Fruit fly (Drosophila melanogaster) whole organism, wandering third instar larva: ENCODE measurements around the gene CG7650.

Source experiments
- Abd-B ChIP-seq: fragments of >200 bp; optimal IDR thresholded peaks from 2 replicates; lab custom pipeline; 2017; ENCODE audit warnings: missing biosample characterization, missing genetic modification characterization
- CG32264 ChIP-seq: fragments of 200-800 bp; sonication (Bioruptor generic); optimal IDR thresholded peaks from 2 replicates; lab custom pipeline; 2016; ENCODE audit warnings: missing biosample characterization, missing genetic modification characterization
- CG9705 ChIP-seq: fragments of 200-800 bp; sonication (Bioruptor generic); optimal IDR thresholded peaks from 2 replicates; lab custom pipeline; 2018; ENCODE audit warnings: missing biosample characterization, mild to moderate bottlenecking, missing genetic modification characterization
- CrebA ChIP-seq: fragments of 200-800 bp; sonication (Bioruptor generic); optimal IDR thresholded peaks from 2 replicates; lab custom pipeline; 2016; ENCODE audit warnings: missing biosample characterization, mild to moderate bottlenecking, missing genetic modification characterization, borderline replicate concordance
- Dfd ChIP-seq: fragments of >200 bp; optimal IDR thresholded peaks from 2 replicates; lab custom pipeline; 2017; ENCODE audit warnings: missing biosample characterization, missing genetic modification characterization
- Dif ChIP-seq: fragments of 200-275, 200-300 bp; sonication (Bioruptor generic); optimal IDR thresholded peaks from 2 replicates; lab custom pipeline; 2018; ENCODE audit warnings: missing biosample characterization, missing genetic modification characterization; ENCODE audit not compliant: partially characterized antibody
- GATAd ChIP-seq: sonication (Bioruptor generic); optimal IDR thresholded peaks from 2 replicates; lab custom pipeline; 2016; ENCODE audit warnings: missing biosample characterization, missing genetic modification characterization
- HLH106 ChIP-seq: fragments of 200-800 bp; optimal IDR thresholded peaks from 3 replicates; lab custom pipeline; 2019; ENCODE audit warnings: missing biosample characterization, mild to moderate bottlenecking, missing genetic modification characterization, moderate library complexity
- Hnf4 ChIP-seq: fragments of 200-800 bp; sonication (Bioruptor generic); optimal IDR thresholded peaks from 2 replicates; lab custom pipeline; 2016; ENCODE audit warnings: missing biosample characterization, mild to moderate bottlenecking, missing genetic modification characterization
- Hr78 ChIP-seq: fragments of >200 bp; optimal IDR thresholded peaks from 2 replicates; lab custom pipeline; 2017; ENCODE audit warnings: missing biosample characterization, missing genetic modification characterization
- Hr83 ChIP-seq: fragments of 200-300 bp; sonication (Bioruptor generic); optimal IDR thresholded peaks from 2 replicates; lab custom pipeline; 2016; ENCODE audit warnings: missing biosample characterization, mild to moderate bottlenecking, missing genetic modification characterization, moderate library complexity; ENCODE audit not compliant: poor library complexity, severe bottlenecking
- Jra ChIP-seq: sonication (Bioruptor generic); optimal IDR thresholded peaks from 2 replicates; lab custom pipeline; 2016; ENCODE audit warnings: missing biosample characterization, missing genetic modification characterization
- Myc ChIP-seq: fragments of >200 bp; optimal IDR thresholded peaks from 2 replicates; lab custom pipeline; 2017
- N ChIP-seq: fragments of >200 bp; optimal IDR thresholded peaks from 2 replicates; lab custom pipeline; 2018; ENCODE audit warnings: missing biosample characterization, missing external identifiers, missing genetic modification characterization
- OdsH ChIP-seq: fragments of 200-800 bp; sonication (Bioruptor generic); optimal IDR thresholded peaks from 2 replicates; lab custom pipeline; 2016; ENCODE audit warnings: missing biosample characterization, mild to moderate bottlenecking, missing genetic modification characterization
- Sp1 ChIP-seq: fragments of 200-800 bp; sonication (Bioruptor generic); optimal IDR thresholded peaks from 3 replicates; lab custom pipeline; 2019; ENCODE audit warnings: missing biosample characterization, mild to moderate bottlenecking, missing genetic modification characterization, moderate library complexity
- Vsx2 ChIP-seq: fragments of 200-300, 225-300 bp; sonication (Bioruptor generic); optimal IDR thresholded peaks from 2 replicates; lab custom pipeline; 2018; ENCODE audit warnings: missing biosample characterization, missing genetic modification characterization; ENCODE audit not compliant: partially characterized antibody
- br ChIP-seq: fragments of 200-800 bp; sonication (Bioruptor generic); optimal IDR thresholded peaks from 2 replicates; lab custom pipeline; 2016; ENCODE audit warnings: missing biosample characterization, missing genetic modification characterization
- brk ChIP-seq: fragments of 200-800 bp; sonication (Bioruptor generic); optimal IDR thresholded peaks from 2 replicates; lab custom pipeline; 2016; ENCODE audit warnings: missing biosample characterization, mild to moderate bottlenecking, missing genetic modification characterization
- dmrt93B ChIP-seq: fragments of 200-800 bp; sonication (Bioruptor generic); optimal IDR thresholded peaks from 2 replicates; lab custom pipeline; 2018; ENCODE audit warnings: missing biosample characterization, mild to moderate bottlenecking, missing genetic modification characterization
- dsf ChIP-seq: sonication (Bioruptor generic); optimal IDR thresholded peaks from 2 replicates; lab custom pipeline; 2016; ENCODE audit warnings: missing biosample characterization, missing genetic modification characterization, borderline replicate concordance
- ey ChIP-seq: fragments of 200-800 bp; sonication (Bioruptor generic); optimal IDR thresholded peaks from 2 replicates; lab custom pipeline; 2016; ENCODE audit warnings: missing biosample characterization, missing genetic modification characterization
- foxo ChIP-seq, 2 experiments: fragments of 200-800 bp; sonication (Bioruptor generic); optimal IDR thresholded peaks; 2 replicates in 1 of 2; 3 replicates in 1 of 2; lab custom pipeline; 2016 to 2017; ENCODE audit warnings: missing biosample characterization in 2 of 2, missing genetic modification characterization in 2 of 2
- fru ChIP-seq: fragments of 200-800 bp; sonication (Bioruptor generic); optimal IDR thresholded peaks from 3 replicates; lab custom pipeline; 2016; ENCODE audit warnings: missing biosample characterization, mild to moderate bottlenecking, missing genetic modification characterization
- h ChIP-seq: fragments of 200-800 bp; sonication (Bioruptor generic); optimal IDR thresholded peaks from 3 replicates; lab custom pipeline; 2016; ENCODE audit warnings: missing biosample characterization, mild to moderate bottlenecking, missing genetic modification characterization
- jim ChIP-seq: fragments of 175-275, 200-325 bp; sonication (Bioruptor generic); optimal IDR thresholded peaks from 2 replicates; lab custom pipeline; 2016; ENCODE audit warnings: missing biosample characterization, mild to moderate bottlenecking, missing genetic modification characterization
- lola ChIP-seq: fragments of >200 bp; optimal IDR thresholded peaks from 2 replicates; lab custom pipeline; 2017; ENCODE audit warnings: missing biosample characterization, missing genetic modification characterization
- pan ChIP-seq: fragments of >200 bp; optimal IDR thresholded peaks from 2 replicates; lab custom pipeline; 2017
- psq ChIP-seq: fragments of 200-800 bp; sonication (Bioruptor generic); optimal IDR thresholded peaks from 3 replicates; lab custom pipeline; 2017; ENCODE audit warnings: missing biosample characterization, mild to moderate bottlenecking, missing genetic modification characterization, moderate library complexity
- rgr ChIP-seq: fragments of 200-800 bp; sonication (Bioruptor generic); optimal IDR thresholded peaks from 3 replicates; lab custom pipeline; 2016; ENCODE audit warnings: missing biosample characterization, mild to moderate bottlenecking, missing genetic modification characterization
- sage ChIP-seq: fragments of 200-800 bp; sonication (Bioruptor generic); optimal IDR thresholded peaks from 2 replicates; lab custom pipeline; 2016; ENCODE audit warnings: missing biosample characterization, mild to moderate bottlenecking, missing genetic modification characterization
- sv ChIP-seq: fragments of 200-800 bp; sonication (Bioruptor generic); optimal IDR thresholded peaks from 3 replicates; lab custom pipeline; 2016; ENCODE audit warnings: missing biosample characterization, missing genetic modification characterization
- tai ChIP-seq: sonication (Bioruptor generic); optimal IDR thresholded peaks from 2 replicates; lab custom pipeline; 2016; ENCODE audit warnings: missing biosample characterization, missing genetic modification characterization
- usp ChIP-seq: fragments of >200 bp; optimal IDR thresholded peaks from 2 replicates; lab custom pipeline; 2017; ENCODE audit warnings: missing biosample characterization, missing genetic modification characterization
- woc ChIP-seq: sonication (Bioruptor generic); optimal IDR thresholded peaks from 2 replicates; lab custom pipeline; 2016; ENCODE audit warnings: missing biosample characterization, mild to moderate bottlenecking, missing genetic modification characterization

CG7650 gene

dm6 chr3L:15649561-15649960 is 39.4 kb upstream of the CG7650 start, which contains the start of the genes Eig71Ea and Eig71Eb:
Gene Eig71Ea (minus strand): TSS chr3L:15649661.
Gene Eig71Eb (plus strand): TSS chr3L:15649936.
- no peak for TF ChIP-seq rgr (GFP tag; lab: Kevin White, UChicago)
- no peak for TF ChIP-seq jim (GFP tag; lab: Kevin White, UChicago)
- no peak for TF ChIP-seq N (GFP tag; lab: Kevin White, UChicago)
- TF ChIP-seq foxo (GFP tag; optimal IDR thresholded peaks at IDR 0.05; lab: Kevin White, UChicago), result no peak
- TF ChIP-seq br (GFP tag; lab: Kevin White, UChicago), result no peak
- TF ChIP-seq psq, result no peak
- TF ChIP-seq CrebA, result no peak
- no peak for TF ChIP-seq Hr83 (GFP tag; lab: Kevin White, UChicago)
- TF ChIP-seq Hr78 (GFP tag; lab: Kevin White, UChicago), result no peak
- no peak for TF ChIP-seq Abd-B (GFP tag; lab: Kevin White, UChicago)
- no peak for TF ChIP-seq Hnf4 (GFP tag; lab: Kevin White, UChicago)
- TF ChIP-seq CG32264 (GFP tag; lab: Kevin White, UChicago), result no peak
- TF ChIP-seq Sp1 (GFP tag; lab: Kevin White, UChicago), result no peak
- TF ChIP-seq OdsH (GFP tag; lab: Kevin White, UChicago), result no peak
- no peak for TF ChIP-seq GATAd (GFP tag; lab: Kevin White, UChicago)
- no peak for TF ChIP-seq lola (GFP tag; lab: Kevin White, UChicago)
- TF ChIP-seq pan (lab: Kevin White, UChicago), result no peak
- no peak for TF ChIP-seq sage (GFP tag; lab: Kevin White, UChicago)
- TF ChIP-seq Dif (GFP tag; lab: Kevin White, UChicago), result no peak

- TF ChIP-seq HLH106 (tag; lab: Kevin White, UChicago) (no peak), OdsH (GFP tag; lab: Kevin White, UChicago) (no peak), jim (GFP tag; lab: Kevin White, UChicago) (no peak), N (GFP tag; lab: Kevin White, UChicago) (no peak), sage (GFP tag; lab: Kevin White, UChicago) (no peak), fru (GFP tag; lab: Kevin White, UChicago) (peak; percentile 32), br (GFP tag; lab: Kevin White, UChicago) (no peak), GATAd (GFP tag; lab: Kevin White, UChicago) (no peak), sv (GFP tag; lab: Kevin White, UChicago) (no peak), Myc (no peak), CG32264 (GFP tag; lab: Kevin White, UChicago) (no peak), Dfd (GFP tag; lab: Kevin White, UChicago) (no peak), dmrt93B (GFP tag; lab: Kevin White, UChicago) (no peak), pan (lab: Kevin White, UChicago) (no peak), Hr83 (GFP tag; lab: Kevin White, UChicago) (peak; percentile 30), Hnf4 (GFP tag; lab: Kevin White, UChicago) (no peak), CrebA (peak; percentile 34), Jra (GFP tag; lab: Kevin White, UChicago) (no peak), Abd-B (GFP tag; lab: Kevin White, UChicago) (no peak), h (GFP tag; lab: Kevin White, UChicago) (peak; percentile 42), Hr78 (GFP tag; lab: Kevin White, UChicago) (no peak), usp (GFP tag; lab: Kevin White, UChicago) (no peak)
Observed at dm6 chr3L:15647712-15648621, 37.8 kb upstream of the CG7650 start, which contains the start of the genes comm3 and CG43083. Gene comm3 (minus strand): TSS chr3L:15647762. Gene CG43083 (plus strand): TSS chr3L:15648571.

- TF ChIP-seq Dfd (GFP tag; lab: Kevin White, UChicago) (no peak), GATAd (GFP tag; lab: Kevin White, UChicago) (no peak), dmrt93B (GFP tag; lab: Kevin White, UChicago) (no peak), Hr83 (GFP tag; lab: Kevin White, UChicago) (no peak), OdsH (GFP tag; lab: Kevin White, UChicago) (no peak), Sp1 (GFP tag; lab: Kevin White, UChicago) (no peak), Abd-B (GFP tag; lab: Kevin White, UChicago) (no peak)
Observed at dm6 chr3L:15646182-15646581, 36.0 kb upstream of the CG7650 start.

- TF ChIP-seq tai, result no peak
- TF ChIP-seq Abd-B (GFP tag; lab: Kevin White, UChicago), result no peak
- TF ChIP-seq dsf (GFP tag; lab: Kevin White, UChicago), result no peak
- TF ChIP-seq HLH106 (tag; lab: Kevin White, UChicago), result peak; percentile 23
- TF ChIP-seq Hr78 (GFP tag; lab: Kevin White, UChicago), result no peak
- no peak for TF ChIP-seq Vsx2 (GFP tag; lab: Kevin White, UChicago)
- no peak for TF ChIP-seq Hr83 (GFP tag; lab: Kevin White, UChicago)
- TF ChIP-seq woc (GFP tag; lab: Kevin White, UChicago), result no peak
- TF ChIP-seq CG9705, result no peak
- TF ChIP-seq lola (GFP tag; lab: Kevin White, UChicago), result no peak
- no peak for TF ChIP-seq Jra (GFP tag; lab: Kevin White, UChicago)
- TF ChIP-seq dmrt93B (GFP tag; lab: Kevin White, UChicago), result no peak
- peak in 1 of 2 experiments; percentile 25 for TF ChIP-seq foxo (GFP tag; optimal IDR thresholded peaks at IDR 0.05; lab: Kevin White, UChicago)
- TF ChIP-seq ey (GFP tag; lab: Kevin White, UChicago), result peak; percentile 11
- no peak for TF ChIP-seq brk (GFP tag; lab: Kevin White, UChicago)
- TF ChIP-seq Myc, result no peak
- TF ChIP-seq N (GFP tag; lab: Kevin White, UChicago), result no peak
- TF ChIP-seq Dif (GFP tag; lab: Kevin White, UChicago), result no peak
- TF ChIP-seq CrebA, result no peak
- TF ChIP-seq psq, result no peak
- TF ChIP-seq fru (GFP tag; lab: Kevin White, UChicago), result peak; percentile 8
- peak; percentile 4 for TF ChIP-seq Sp1 (GFP tag; lab: Kevin White, UChicago)
- no peak for TF ChIP-seq sage (GFP tag; lab: Kevin White, UChicago)
- no peak for TF ChIP-seq jim (GFP tag; lab: Kevin White, UChicago)
- no peak for TF ChIP-seq Dfd (GFP tag; lab: Kevin White, UChicago)
- TF ChIP-seq sv (GFP tag; lab: Kevin White, UChicago), result no peak
Observed at dm6 chr3L:15641590-15642019, 31.4 kb upstream of the CG7650 start.
